Fruit fly (Drosophila melanogaster) whole organism, wandering third instar larva: Measurements from ENCODE around the gene Naxe.

Experiments
- CrebA ChIP-seq: fragments of 200-800 bp; sonication (Bioruptor generic); optimal IDR thresholded peaks from 2 replicates; lab custom pipeline; 2016; ENCODE audit warnings: missing biosample characterization, mild to moderate bottlenecking, missing genetic modification characterization, borderline replicate concordance
- GATAd ChIP-seq: sonication (Bioruptor generic); optimal IDR thresholded peaks from 2 replicates; lab custom pipeline; 2016; ENCODE audit warnings: missing biosample characterization, missing genetic modification characterization
- HLH106 ChIP-seq: fragments of 200-800 bp; optimal IDR thresholded peaks from 3 replicates; lab custom pipeline; 2019; ENCODE audit warnings: missing biosample characterization, mild to moderate bottlenecking, missing genetic modification characterization, moderate library complexity
- Mio ChIP-seq: sonication (Bioruptor generic); optimal IDR thresholded peaks from 2 replicates; lab custom pipeline; 2016; ENCODE audit warnings: missing biosample characterization, missing genetic modification characterization
- fru ChIP-seq: fragments of 200-800 bp; sonication (Bioruptor generic); optimal IDR thresholded peaks from 3 replicates; lab custom pipeline; 2016; ENCODE audit warnings: missing biosample characterization, mild to moderate bottlenecking, missing genetic modification characterization
- h ChIP-seq: fragments of 200-800 bp; sonication (Bioruptor generic); optimal IDR thresholded peaks from 3 replicates; lab custom pipeline; 2016; ENCODE audit warnings: missing biosample characterization, mild to moderate bottlenecking, missing genetic modification characterization
- psq ChIP-seq: fragments of 200-800 bp; sonication (Bioruptor generic); optimal IDR thresholded peaks from 3 replicates; lab custom pipeline; 2017; ENCODE audit warnings: missing biosample characterization, mild to moderate bottlenecking, missing genetic modification characterization, moderate library complexity
- sv ChIP-seq: fragments of 200-800 bp; sonication (Bioruptor generic); optimal IDR thresholded peaks from 3 replicates; lab custom pipeline; 2016; ENCODE audit warnings: missing biosample characterization, missing genetic modification characterization
- tai ChIP-seq: sonication (Bioruptor generic); optimal IDR thresholded peaks from 2 replicates; lab custom pipeline; 2016; ENCODE audit warnings: missing biosample characterization, missing genetic modification characterization

- TF ChIP-seq h (GFP tag; lab: Kevin White, UChicago) = peak; percentile 38
- no peak for TF ChIP-seq psq
- TF ChIP-seq CrebA (GFP tag; lab: Kevin White, UChicago) = no peak
- TF ChIP-seq sv (GFP tag; lab: Kevin White, UChicago) = peak; percentile 44
- TF ChIP-seq GATAd (GFP tag; lab: Kevin White, UChicago) = no peak
- TF ChIP-seq Mio = no peak
- TF ChIP-seq fru (GFP tag; lab: Kevin White, UChicago) = peak; percentile 51
- TF ChIP-seq HLH106 (tag; lab: Kevin White, UChicago) = peak; percentile 48
- no peak for TF ChIP-seq tai
These were observed at the start of gene Naxe, which contains the start of gene RhoU for dm6 chrX:10086095-10086888.
